Fruit fly (Drosophila melanogaster) whole organism, embryonic: ENCODE data around the gene aos.

ENCODE experiments used
- Atf-2 ChIP-seq: fragments of 200-800 bp; sonication (Bioruptor generic); optimal IDR thresholded peaks from 2 replicates; lab custom pipeline; 2016; ENCODE audit warnings: missing biosample characterization, missing genetic modification characterization
- CG10274 ChIP-seq: fragments of 200-800 bp; sonication (Bioruptor generic); optimal IDR thresholded peaks from 3 replicates; lab custom pipeline; 2017; ENCODE audit warnings: missing biosample characterization, mild to moderate bottlenecking, missing genetic modification characterization
- CG10321 ChIP-seq: fragments of 200-800 bp; sonication (Bioruptor generic); IDR thresholded peaks from 2 replicates; pipeline ENCODE4 v1.3.6; 2022; ENCODE audit warnings: missing biosample characterization, missing genetic modification characterization
- CG11247 ChIP-seq: fragments of 200-800 bp; sonication (Bioruptor generic); IDR thresholded peaks from 2 replicates; pipeline ENCODE4 v1.3.6; 2022; ENCODE audit warnings: missing biosample characterization, missing genetic modification characterization
- CG12104 ChIP-seq: fragments of 200-800 bp; sonication (Bioruptor generic); optimal IDR thresholded peaks from 3 replicates; lab custom pipeline; 2016; ENCODE audit warnings: missing biosample characterization, missing genetic modification characterization
- CG14710 ChIP-seq: fragments of 200-800 bp; sonication (Bioruptor generic); optimal IDR thresholded peaks from 3 replicates; lab custom pipeline; 2019; ENCODE audit warnings: missing biosample characterization, mild to moderate bottlenecking, missing genetic modification characterization, moderate library complexity
- CG17802 ChIP-seq: fragments of 200-800 bp; sonication (Bioruptor generic); optimal IDR thresholded peaks from 2 replicates; lab custom pipeline; 2018; ENCODE audit warnings: missing biosample characterization, mild to moderate bottlenecking, missing genetic modification characterization, moderate library complexity
- CG18619 ChIP-seq: fragments of 200-800 bp; sonication (Bioruptor generic); optimal IDR thresholded peaks from 3 replicates; lab custom pipeline; 2017; ENCODE audit warnings: missing biosample characterization, mild to moderate bottlenecking, missing genetic modification characterization
- CG2199 ChIP-seq: fragments of 200-800 bp; sonication (Bioruptor generic); IDR thresholded peaks from 3 replicates; pipeline ENCODE4 v1.3.6; 2022; ENCODE audit warnings: missing biosample characterization, missing genetic modification characterization
- CG31224 ChIP-seq: fragments of 200-800 bp; sonication (Bioruptor generic); IDR thresholded peaks from 2 replicates; pipeline ENCODE4 v1.3.6; 2022; ENCODE audit warnings: missing biosample characterization, missing genetic modification characterization
- CG4282 ChIP-seq: fragments of 200-800 bp; sonication (Bioruptor generic); optimal IDR thresholded peaks from 2 replicates; lab custom pipeline; 2016; ENCODE audit warnings: missing biosample characterization, missing genetic modification characterization
- CG5953 ChIP-seq: fragments of 200-800 bp; sonication (Bioruptor generic); IDR thresholded peaks from 2 replicates; pipeline ENCODE4 v1.3.6; 2022; ENCODE audit warnings: missing biosample characterization, missing genetic modification characterization
- CG9932 ChIP-seq: fragments of 200-800 bp; sonication (Bioruptor generic); IDR thresholded peaks from 2 replicates; pipeline ENCODE4 v1.3.6; 2022; ENCODE audit warnings: missing biosample characterization, missing genetic modification characterization
- Deaf1 ChIP-seq: fragments of 200-800 bp; optimal IDR thresholded peaks from 3 replicates; lab custom pipeline; 2019; ENCODE audit warnings: missing biosample characterization, mild to moderate bottlenecking, missing genetic modification characterization, moderate library complexity
- Drgx ChIP-seq: fragments of 200-800 bp; sonication (Bioruptor generic); IDR thresholded peaks from 2 replicates; pipeline ENCODE4 v1.3.6; 2022; ENCODE audit warnings: missing biosample characterization, missing genetic modification characterization
- Gug ChIP-seq: fragments of 200-800 bp; sonication (Bioruptor generic); IDR thresholded peaks from 4 replicates; pipeline ENCODE4 v1.3.6; 2022; ENCODE audit warnings: missing biosample characterization, missing genetic modification characterization
- HLH3B ChIP-seq: fragments of 200-800 bp; sonication (Bioruptor generic); IDR thresholded peaks from 2 replicates; pipeline ENCODE4 v1.3.6; 2022; ENCODE audit warnings: missing biosample characterization, missing genetic modification characterization
- Hr3 ChIP-seq: fragments of 200-800 bp; sonication (Bioruptor generic); optimal IDR thresholded peaks from 3 replicates; lab custom pipeline; 2016; ENCODE audit warnings: missing biosample characterization, missing genetic modification characterization
- Meics ChIP-seq: fragments of 200-800 bp; sonication (Bioruptor generic); optimal IDR thresholded peaks from 2 replicates; lab custom pipeline; 2017; ENCODE audit warnings: missing biosample characterization, mild to moderate bottlenecking, missing genetic modification characterization
- Mes4 ChIP-seq: fragments of 200-800 bp; sonication (Bioruptor generic); optimal IDR thresholded peaks from 2 replicates; lab custom pipeline; 2016; ENCODE audit warnings: missing biosample characterization, missing genetic modification characterization
- Myb ChIP-seq: fragments of 200-800 bp; sonication (Bioruptor generic); optimal IDR thresholded peaks from 2 replicates; lab custom pipeline; 2016; ENCODE audit warnings: missing biosample characterization, missing genetic modification characterization
- NFAT ChIP-seq: fragments of 200-800 bp; sonication (Bioruptor generic); IDR thresholded peaks from 2 replicates; pipeline ENCODE4 v1.3.6; 2022; ENCODE audit warnings: missing biosample characterization, missing genetic modification characterization
- Nf-YC ChIP-seq: fragments of 200-800 bp; optimal IDR thresholded peaks from 3 replicates; lab custom pipeline; 2019; ENCODE audit warnings: missing biosample characterization, mild to moderate bottlenecking, missing genetic modification characterization, moderate library complexity
- Opbp ChIP-seq: fragments of 200-800 bp; sonication (Bioruptor generic); IDR thresholded peaks from 3 replicates; pipeline ENCODE4 v1.3.6; 2022; ENCODE audit warnings: missing biosample characterization, missing genetic modification characterization; ENCODE audit not compliant: partially characterized antibody
- Six4 ChIP-seq: fragments of 200-800 bp; sonication (Bioruptor generic); optimal IDR thresholded peaks from 2 replicates; lab custom pipeline; 2016; ENCODE audit warnings: missing biosample characterization, missing genetic modification characterization
- Sox100B ChIP-seq: fragments of 200-800 bp; sonication (Bioruptor generic); optimal IDR thresholded peaks from 3 replicates; lab custom pipeline; 2018; ENCODE audit warnings: missing biosample characterization, mild to moderate bottlenecking, missing genetic modification characterization
- Stat92E ChIP-seq, 3 experiments: fragments of >200 bp in 2 of 3; fragments of 200-800 bp in 1 of 3; sonication (Bioruptor generic) in 1 of 3; optimal IDR thresholded peaks; 2 replicates each; lab custom pipeline; 2017 to 2019; ENCODE audit warnings: missing biosample characterization in 3 of 3, missing genetic modification characterization in 3 of 3, mild to moderate bottlenecking in 1 of 3, moderate library complexity in 1 of 3
- bab2 ChIP-seq: fragments of 200-800 bp; sonication (Bioruptor generic); optimal IDR thresholded peaks from 2 replicates; lab custom pipeline; 2016; ENCODE audit warnings: missing biosample characterization, missing genetic modification characterization
- bcd ChIP-seq: fragments of 200-800 bp; sonication (Bioruptor generic); optimal IDR thresholded peaks from 2 replicates; lab custom pipeline; 2017; ENCODE audit warnings: missing biosample characterization, mild to moderate bottlenecking, missing genetic modification characterization
- cad ChIP-seq: fragments of >200 bp; optimal IDR thresholded peaks from 2 replicates; lab custom pipeline; 2017; ENCODE audit warnings: missing biosample characterization, missing genetic modification characterization
- crp ChIP-seq, 2 experiments: fragments of 200-800 bp; sonication (Bioruptor generic); optimal IDR thresholded peaks; 2 replicates in 1 of 2; 3 replicates in 1 of 2; lab custom pipeline; 2017; ENCODE audit warnings: missing biosample characterization in 2 of 2, missing genetic modification characterization in 2 of 2, mild to moderate bottlenecking in 1 of 2, moderate library complexity in 1 of 2
- danr ChIP-seq: fragments of 200-800 bp; sonication (Bioruptor generic); IDR thresholded peaks from 2 replicates; pipeline ENCODE4 v1.3.6; 2022; ENCODE audit warnings: missing biosample characterization, missing genetic modification characterization
- ewg ChIP-seq: fragments of 200-800 bp; sonication (Bioruptor generic); optimal IDR thresholded peaks from 3 replicates; lab custom pipeline; 2017; ENCODE audit warnings: mild to moderate bottlenecking, missing biosample characterization, missing genetic modification reagents, missing genetic modification characterization
- gcm2 ChIP-seq: fragments of 200-800 bp; sonication (Bioruptor generic); optimal IDR thresholded peaks from 2 replicates; lab custom pipeline; 2016; ENCODE audit warnings: missing biosample characterization, missing genetic modification characterization
- her ChIP-seq: fragments of 200-800 bp; sonication (Bioruptor generic); optimal IDR thresholded peaks from 2 replicates; lab custom pipeline; 2016; ENCODE audit warnings: missing biosample characterization, missing genetic modification characterization
- hkb ChIP-seq, 2 experiments: fragments of 200-800 bp in 1 of 2; fragments of >200 bp in 1 of 2; sonication (Bioruptor generic) in 1 of 2; IDR thresholded peaks in 1 of 2; optimal IDR thresholded peaks in 1 of 2; 2 replicates each; pipeline versions ENCODE4 v1.3.6 to Lab custom; 2017 to 2022; ENCODE audit warnings: missing biosample characterization in 1 of 2, missing genetic modification characterization in 1 of 2
- hth ChIP-seq: fragments of >200 bp; optimal IDR thresholded peaks from 2 replicates; lab custom pipeline; 2017; ENCODE audit warnings: inconsistent platforms
- lilli ChIP-seq: fragments of 200-800 bp; sonication (Bioruptor generic); optimal IDR thresholded peaks from 3 replicates; lab custom pipeline; 2016; ENCODE audit warnings: missing biosample characterization, missing genetic modification characterization
- lola ChIP-seq, 3 experiments: fragments of >200 bp in 2 of 3; fragments of 200-800 bp in 1 of 3; sonication (Bioruptor generic) in 1 of 3; optimal IDR thresholded peaks; 2 replicates each; lab custom pipeline; 2017 to 2019; ENCODE audit warnings: missing biosample characterization in 3 of 3, missing genetic modification characterization in 3 of 3, mild to moderate bottlenecking in 1 of 3, moderate library complexity in 1 of 3
- mam ChIP-seq: fragments of 200-800 bp; sonication (Bioruptor generic); optimal IDR thresholded peaks from 3 replicates; lab custom pipeline; 2016; ENCODE audit warnings: missing biosample characterization, missing genetic modification characterization
- pfk ChIP-seq: fragments of 200-800 bp; sonication (Bioruptor generic); optimal IDR thresholded peaks from 2 replicates; lab custom pipeline; 2018; ENCODE audit warnings: missing biosample characterization, mild to moderate bottlenecking, missing genetic modification characterization, moderate library complexity
- prd ChIP-seq, 3 experiments: fragments of >200 bp in 2 of 3; fragments of 200-800 bp in 1 of 3; sonication (Bioruptor generic) in 1 of 3; optimal IDR thresholded peaks in 2 of 3; IDR thresholded peaks in 1 of 3; 2 replicates in 2 of 3; 3 replicates in 1 of 3; pipeline versions ENCODE4 v1.3.6 to Lab custom; 2017 to 2022; ENCODE audit warnings: missing biosample characterization in 1 of 3, missing genetic modification characterization in 1 of 3
- pzg ChIP-seq: fragments of 200-800 bp; sonication (Bioruptor generic); optimal IDR thresholded peaks from 3 replicates; lab custom pipeline; 2018; ENCODE audit warnings: missing biosample characterization, mild to moderate bottlenecking, missing genetic modification characterization, moderate library complexity
- seq ChIP-seq: fragments of 200-800 bp; sonication (Bioruptor generic); IDR thresholded peaks from 2 replicates; pipeline ENCODE4 v1.3.6; 2022; ENCODE audit warnings: missing biosample characterization, missing genetic modification characterization
- sima ChIP-seq: fragments of 200-800 bp; sonication (Bioruptor generic); optimal IDR thresholded peaks from 2 replicates; lab custom pipeline; 2016; ENCODE audit warnings: missing biosample characterization, missing genetic modification characterization
- tgo ChIP-seq: fragments of 200-800 bp; sonication (Bioruptor generic); IDR thresholded peaks from 3 replicates; pipeline ENCODE4 v1.3.6; 2022; ENCODE audit warnings: missing biosample characterization, missing genetic modification characterization
- unc-4 ChIP-seq: fragments of 200-800 bp; sonication (Bioruptor generic); IDR thresholded peaks from 2 replicates; pipeline ENCODE4 v1.3.6; 2022; ENCODE audit warnings: missing biosample characterization, missing genetic modification characterization; ENCODE audit not compliant: partially characterized antibody
- zf30C ChIP-seq: fragments of 200-800 bp; sonication (Bioruptor generic); optimal IDR thresholded peaks from 3 replicates; lab custom pipeline; 2018; ENCODE audit warnings: missing biosample characterization, mild to moderate bottlenecking, missing genetic modification characterization

aos gene

dm6 chr3L:16480408-16481193, 2.8 kb downstream of the aos start (continued):
- peak; percentile 92 for TF ChIP-seq Meics (GFP tag; lab: Kevin White, UChicago)
- no peak for TF ChIP-seq unc-4 (GFP tag; lab: Robert Waterston, UW)
- peak in 1 of 3 experiments; percentile 93 for TF ChIP-seq Stat92E (GFP tag; optimal IDR thresholded peaks at IDR 0.05; lab: Kevin White, UChicago)
- TF ChIP-seq CG18619 (GFP tag; lab: Kevin White, UChicago), result peak; percentile 94
- TF ChIP-seq bab2 (GFP tag; lab: Kevin White, UChicago), result peak; percentile 97
- peak; percentile 79 for TF ChIP-seq gcm2 (GFP tag; lab: Kevin White, UChicago)
- TF ChIP-seq Mes4, result peak; percentile 96
- TF ChIP-seq CG4282 (GFP tag; lab: Kevin White, UChicago), result peak; percentile 80
- peak; percentile 91 for TF ChIP-seq Drgx (GFP tag; lab: Robert Waterston, UW)
- peak; percentile 97 for TF ChIP-seq Hr3 (GFP tag; lab: Kevin White, UChicago)
- TF ChIP-seq CG2199 (GFP tag; lab: Robert Waterston, UW), result peak; percentile 96
- no peak for TF ChIP-seq cad (GFP tag; lab: Kevin White, UChicago)
- peak; percentile 93 for TF ChIP-seq CG11247
- no peak for TF ChIP-seq hkb (optimal IDR thresholded peaks at IDR 0.05; lab: Kevin White, UChicago)
- peak; percentile 97 for TF ChIP-seq hkb (GFP tag; IDR thresholded peaks at IDR 0.05; lab: Robert Waterston, UW)
- peak; percentile 96 for TF ChIP-seq bcd (GFP tag; lab: Kevin White, UChicago)
- TF ChIP-seq CG14710, result peak; percentile 98
- TF ChIP-seq CG17802 (tag; lab: Kevin White, UChicago), result peak; percentile 90
- peak; percentile 80 for TF ChIP-seq Deaf1 (tag; lab: Kevin White, UChicago)
- peak; percentile 93 for TF ChIP-seq CG5953
- TF ChIP-seq NFAT (GFP tag; lab: Robert Waterston, UW), result peak; percentile 93
- no peak for TF ChIP-seq Opbp (GFP tag; lab: Robert Waterston, UW)
- TF ChIP-seq pfk, result no peak
- peak; percentile 90 for TF ChIP-seq CG9932
- TF ChIP-seq HLH3B, result peak; percentile 98
- TF ChIP-seq Atf-2 (GFP tag; lab: Kevin White, UChicago), result peak; percentile 96
- peak; percentile 94 for TF ChIP-seq mam (GFP tag; lab: Kevin White, UChicago)
- TF ChIP-seq CG10321 (GFP tag; lab: Robert Waterston, UW), result peak; percentile 73
- no peak for TF ChIP-seq hth (lab: Kevin White, UChicago)
- TF ChIP-seq Sox100B (GFP tag; lab: Kevin White, UChicago), result peak; percentile 95
- TF ChIP-seq Gug, result peak; percentile 90
- peak; percentile 94 for TF ChIP-seq zf30C (GFP tag; lab: Kevin White, UChicago)
- no peak for TF ChIP-seq prd (optimal IDR thresholded peaks at IDR 0.05; lab: Kevin White, UChicago)
- peak; percentile 98 for TF ChIP-seq prd (GFP tag; IDR thresholded peaks at IDR 0.05; lab: Robert Waterston, UW)
- TF ChIP-seq lola (GFP tag; optimal IDR thresholded peaks at IDR 0.05; lab: Kevin White, UChicago), result peak in 1 of 3 experiments; percentile 99
- TF ChIP-seq Six4 (GFP tag; lab: Kevin White, UChicago), result peak; percentile 97
- TF ChIP-seq CG31224 (GFP tag; lab: Robert Waterston, UW), result peak; percentile 90
- peak; percentile 95 for TF ChIP-seq ewg (GFP tag; lab: Kevin White, UChicago)
- peak; percentile 97 for TF ChIP-seq tgo (GFP tag; lab: Robert Waterston, UW)
- peak; percentile 94 for TF ChIP-seq lilli (GFP tag; lab: Kevin White, UChicago)
- TF ChIP-seq sima (GFP tag; lab: Kevin White, UChicago), result peak; percentile 91
- peak; percentile 74 for TF ChIP-seq Nf-YC
- TF ChIP-seq her (GFP tag; lab: Kevin White, UChicago), result peak; percentile 91
- TF ChIP-seq seq (GFP tag; lab: Robert Waterston, UW), result peak; percentile 94
- peak; percentile 91 for TF ChIP-seq danr
- TF ChIP-seq Myb (GFP tag; lab: Kevin White, UChicago), result peak; percentile 80
- peak in 1 of 2 experiments; percentile 68 for TF ChIP-seq crp (GFP tag; optimal IDR thresholded peaks at IDR 0.05; lab: Kevin White, UChicago)
- peak; percentile 87 for TF ChIP-seq CG10274
- peak; percentile 96 for TF ChIP-seq CG12104
- TF ChIP-seq pzg (GFP tag; lab: Kevin White, UChicago), result no peak
